Worm (Caenorhabditis elegans): ENCODE results near the gene F39H12.3.

DNA sequence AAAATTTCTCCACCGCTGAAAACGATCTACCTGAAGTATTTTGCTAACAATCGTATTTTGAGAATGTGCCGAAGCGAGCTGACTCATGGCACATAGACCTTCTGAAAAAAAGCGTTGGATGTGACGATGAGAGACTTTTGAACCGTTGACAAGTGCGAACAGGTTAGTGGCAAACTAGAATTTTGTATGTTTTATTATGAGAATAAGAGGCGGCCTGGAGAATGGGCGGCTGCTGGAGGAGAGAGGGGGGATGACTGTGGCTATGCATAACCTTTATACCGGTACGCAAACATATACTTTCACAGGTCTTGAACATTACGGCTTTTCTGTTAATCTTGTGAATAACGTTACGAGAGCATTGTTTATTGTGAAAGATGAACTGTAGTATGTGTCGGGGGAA is 47.0 kb upstream of the F39H12.3 start, which contains the start of gene mam-1:
- TF ChIP-seq ceh-36 (tag; optimal IDR thresholded peaks at IDR 0.05) (no peak), tbx-37 (GFP tag; conservative IDR thresholded peaks at IDR 0.05) (no peak), sea-1 (GFP tag; conservative IDR thresholded peaks at IDR 0.05) (no peak)
